Worm (Caenorhabditis elegans) whole organism, late embryonic: ENCODE data around the gene tag-243.
A peak's percentile ranks its signal among the peaks of the same experiment; 100 is the strongest.

Source experiments
- C38D4.7 ChIP-seq: fragments of 200-800 bp; sonication (Bioruptor generic); optimal IDR thresholded peaks from 2 replicates; lab custom pipeline; 2018; ENCODE audit warnings: mild to moderate bottlenecking, missing genetic modification characterization, moderate library complexity, missing compliant biosample characterization
- F13H6.1 ChIP-seq: sonication (generic microtip); optimal IDR thresholded peaks from 2 replicates; lab custom pipeline; 2016; ENCODE audit warnings: missing genetic modification characterization, missing compliant biosample characterization
- K02D7.2 ChIP-seq: sonication (generic microtip); optimal IDR thresholded peaks from 2 replicates; lab custom pipeline; 2017; ENCODE audit warnings: mild to moderate bottlenecking, missing genetic modification characterization, missing compliant biosample characterization
- Y22D7AL.16 ChIP-seq: sonication (generic microtip); optimal IDR thresholded peaks from 2 replicates; lab custom pipeline; 2016; ENCODE audit warnings: missing genetic modification characterization, missing compliant biosample characterization
- ahr-1 ChIP-seq: sonication (generic microtip); optimal IDR thresholded peaks from 2 replicates; lab custom pipeline; 2016; ENCODE audit warnings: missing genetic modification characterization, missing compliant biosample characterization
- ama-1 ChIP-seq: fragments of 150-350 bp; optimal IDR thresholded peaks from 2 replicates; lab custom pipeline; 2014
- ceh-14 ChIP-seq: sonication (generic microtip); optimal IDR thresholded peaks from 2 replicates; lab custom pipeline; 2016; ENCODE audit warnings: missing genotype, missing genetic modification characterization, missing compliant biosample characterization
- ceh-18 ChIP-seq: sonication (generic microtip); optimal IDR thresholded peaks from 2 replicates; lab custom pipeline; 2016; ENCODE audit warnings: missing genetic modification characterization, missing compliant biosample characterization
- ceh-2 ChIP-seq: sonication (generic microtip); optimal IDR thresholded peaks from 2 replicates; lab custom pipeline; 2016; ENCODE audit warnings: missing genotype, missing genetic modification characterization, missing compliant biosample characterization
- ceh-22 ChIP-seq: sonication (generic microtip); optimal IDR thresholded peaks from 2 replicates; lab custom pipeline; 2017; ENCODE audit warnings: missing biosample characterization, missing genetic modification characterization
- ceh-24 ChIP-seq: sonication (generic microtip); optimal IDR thresholded peaks from 2 replicates; lab custom pipeline; 2016; ENCODE audit warnings: mild to moderate bottlenecking, missing genetic modification characterization, missing compliant biosample characterization
- ceh-34 ChIP-seq: sonication (generic microtip); optimal IDR thresholded peaks from 2 replicates; lab custom pipeline; 2016; ENCODE audit warnings: mild to moderate bottlenecking, missing genetic modification characterization, missing compliant biosample characterization
- ceh-48 ChIP-seq: sonication (generic microtip); optimal IDR thresholded peaks from 2 replicates; lab custom pipeline; 2016; ENCODE audit warnings: missing genetic modification characterization, inconsistent platforms, missing compliant biosample characterization
- ceh-9 ChIP-seq: sonication (generic microtip); optimal IDR thresholded peaks from 2 replicates; lab custom pipeline; 2016; ENCODE audit warnings: mild to moderate bottlenecking, missing genetic modification characterization, inconsistent platforms, missing compliant biosample characterization
- dve-1 ChIP-seq: sonication (generic microtip); optimal IDR thresholded peaks from 2 replicates; lab custom pipeline; 2017; ENCODE audit warnings: antibody characterized with exemption, mild to moderate bottlenecking, missing genetic modification characterization, missing compliant biosample characterization
- elt-2 ChIP-seq: sonication (generic microtip); optimal IDR thresholded peaks from 2 replicates; lab custom pipeline; 2016; ENCODE audit warnings: missing genetic modification reagents, missing genetic modification characterization, missing compliant biosample characterization
- elt-4 ChIP-seq: sonication (generic microtip); optimal IDR thresholded peaks from 2 replicates; lab custom pipeline; 2016; ENCODE audit warnings: missing genetic modification characterization, missing compliant biosample characterization
- ets-4 ChIP-seq: sonication (generic microtip); optimal IDR thresholded peaks from 2 replicates; lab custom pipeline; 2016; ENCODE audit warnings: missing genetic modification characterization, missing compliant biosample characterization
- eyg-1 ChIP-seq: sonication (generic microtip); optimal IDR thresholded peaks from 2 replicates; lab custom pipeline; 2016; ENCODE audit warnings: missing genotype, missing genetic modification characterization, missing compliant biosample characterization
- fkh-10 ChIP-seq: fragments of 150-350 bp; optimal IDR thresholded peaks from 2 replicates; lab custom pipeline; 2014; ENCODE audit warnings: missing biosample characterization, missing genetic modification reagents, missing genetic modification characterization
- fkh-6 ChIP-seq: sonication (generic microtip); optimal IDR thresholded peaks from 2 replicates; lab custom pipeline; 2016; ENCODE audit warnings: missing genetic modification characterization, missing compliant biosample characterization
- gmeb-2 ChIP-seq: sonication (generic microtip); optimal IDR thresholded peaks from 2 replicates; lab custom pipeline; 2016; ENCODE audit warnings: missing genetic modification characterization, inconsistent platforms, missing compliant biosample characterization
- hlh-13 ChIP-seq: fragments of 200-800 bp; sonication (Bioruptor generic); optimal IDR thresholded peaks from 2 replicates; lab custom pipeline; 2018; ENCODE audit warnings: mild to moderate bottlenecking, missing genetic modification characterization, missing compliant biosample characterization
- hlh-30 ChIP-seq: sonication (generic microtip); optimal IDR thresholded peaks from 2 replicates; lab custom pipeline; 2017; ENCODE audit warnings: antibody characterized with exemption, missing genetic modification characterization, missing compliant biosample characterization; ENCODE audit not compliant: insufficient read depth
- hlh-6 ChIP-seq: sonication (generic microtip); optimal IDR thresholded peaks from 2 replicates; lab custom pipeline; 2016; ENCODE audit warnings: missing genotype, missing genetic modification characterization, missing compliant biosample characterization
- hlh-8 ChIP-seq: sonication (generic microtip); optimal IDR thresholded peaks from 2 replicates; lab custom pipeline; 2016; ENCODE audit warnings: missing genotype, missing genetic modification characterization, missing compliant biosample characterization
- madf-2 ChIP-seq: sonication (generic microtip); optimal IDR thresholded peaks from 2 replicates; lab custom pipeline; 2017; ENCODE audit warnings: missing genetic modification characterization, missing compliant biosample characterization
- mec-3 ChIP-seq: sonication (generic microtip); optimal IDR thresholded peaks from 2 replicates; lab custom pipeline; 2016; ENCODE audit warnings: borderline replicate concordance, missing genetic modification characterization, missing compliant biosample characterization
- nfya-1 ChIP-seq: sonication (generic microtip); optimal IDR thresholded peaks from 2 replicates; lab custom pipeline; 2017; ENCODE audit warnings: missing genetic modification characterization, mild to moderate bottlenecking, missing compliant biosample characterization, antibody characterized with exemption, moderate library complexity
- nhr-11 ChIP-seq: fragments of 150-350 bp; optimal IDR thresholded peaks from 2 replicates; lab custom pipeline; 2014; ENCODE audit warnings: missing biosample characterization, missing genetic modification characterization
- npax-4 ChIP-seq: sonication (generic microtip); optimal IDR thresholded peaks from 2 replicates; lab custom pipeline; 2016; ENCODE audit warnings: missing genetic modification characterization, missing compliant biosample characterization
- pag-3 ChIP-seq: sonication (generic microtip); optimal IDR thresholded peaks from 2 replicates; lab custom pipeline; 2016; ENCODE audit warnings: missing compliant biosample characterization, missing genetic modification characterization, borderline replicate concordance
- pha-2 ChIP-seq: sonication (generic microtip); optimal IDR thresholded peaks from 2 replicates; lab custom pipeline; 2017; ENCODE audit warnings: mild to moderate bottlenecking, missing genetic modification characterization, missing compliant biosample characterization
- pha-4 ChIP-seq: fragments of 150-350 bp; optimal IDR thresholded peaks from 2 replicates; lab custom pipeline; 2018; ENCODE audit warnings: missing biosample characterization, missing genetic modification reagents, missing genetic modification characterization
- ref-2 ChIP-seq: sonication (generic microtip); optimal IDR thresholded peaks from 2 replicates; lab custom pipeline; 2016; ENCODE audit warnings: missing genetic modification characterization, missing compliant biosample characterization
- rnt-1 ChIP-seq: sonication (generic microtip); optimal IDR thresholded peaks from 2 replicates; lab custom pipeline; 2016; ENCODE audit warnings: missing genetic modification characterization, missing compliant biosample characterization
- sdc-2 ChIP-seq: sonication (generic microtip); optimal IDR thresholded peaks from 2 replicates; lab custom pipeline; 2016; ENCODE audit warnings: missing genotype, missing genetic modification characterization, missing compliant biosample characterization
- sox-2 ChIP-seq: fragments of 200-800 bp; sonication (Bioruptor generic); IDR thresholded peaks from 2 replicates; pipeline ENCODE4 v1.3.6; 2022; ENCODE audit warnings: missing genetic modification reagents, missing genetic modification characterization, missing compliant biosample characterization
- sox-4 ChIP-seq: sonication (generic microtip); optimal IDR thresholded peaks from 2 replicates; lab custom pipeline; 2017; ENCODE audit warnings: mild to moderate bottlenecking, missing genetic modification characterization, inconsistent platforms, missing compliant biosample characterization
- syd-9 ChIP-seq: sonication (generic microtip); optimal IDR thresholded peaks from 2 replicates; lab custom pipeline; 2016; ENCODE audit warnings: mild to moderate bottlenecking, missing genetic modification characterization, moderate library complexity, missing compliant biosample characterization
- tbx-2 ChIP-seq: sonication (generic microtip); optimal IDR thresholded peaks from 2 replicates; lab custom pipeline; 2016; ENCODE audit warnings: missing genetic modification characterization, missing compliant biosample characterization
- tbx-7 ChIP-seq: sonication (generic microtip); optimal IDR thresholded peaks from 2 replicates; lab custom pipeline; 2016; ENCODE audit warnings: missing genotype, missing genetic modification characterization, missing compliant biosample characterization
- unc-3 ChIP-seq, 2 experiments: fragments of 200-800 bp in 1 of 2; sonication (Bioruptor generic) in 1 of 2; sonication (generic microtip) in 1 of 2; conservative IDR thresholded peaks in 1 of 2; optimal IDR thresholded peaks in 1 of 2; 2 replicates each; pipeline versions ENCODE4 v1.3.6 to Lab custom; 2016 to 2022; ENCODE audit warnings: missing compliant biosample characterization in 2 of 2, missing genetic modification characterization in 2 of 2, missing genetic modification reagents in 1 of 2
- unc-42 ChIP-seq: sonication (generic microtip); optimal IDR thresholded peaks from 2 replicates; lab custom pipeline; 2016; ENCODE audit warnings: missing genotype, missing genetic modification characterization, missing compliant biosample characterization
- unc-55 ChIP-seq: sonication (generic microtip); optimal IDR thresholded peaks from 2 replicates; lab custom pipeline; 2017; ENCODE audit warnings: missing biosample characterization, missing genetic modification reagents, missing genetic modification characterization
- unc-86 ChIP-seq: sonication (generic microtip); optimal IDR thresholded peaks from 2 replicates; lab custom pipeline; 2016; ENCODE audit warnings: missing genetic modification characterization, missing compliant biosample characterization
- zip-5 ChIP-seq: sonication (generic microtip); optimal IDR thresholded peaks from 2 replicates; lab custom pipeline; 2016; ENCODE audit warnings: missing genetic modification characterization, missing compliant biosample characterization

The tag-243 gene

DNA sequence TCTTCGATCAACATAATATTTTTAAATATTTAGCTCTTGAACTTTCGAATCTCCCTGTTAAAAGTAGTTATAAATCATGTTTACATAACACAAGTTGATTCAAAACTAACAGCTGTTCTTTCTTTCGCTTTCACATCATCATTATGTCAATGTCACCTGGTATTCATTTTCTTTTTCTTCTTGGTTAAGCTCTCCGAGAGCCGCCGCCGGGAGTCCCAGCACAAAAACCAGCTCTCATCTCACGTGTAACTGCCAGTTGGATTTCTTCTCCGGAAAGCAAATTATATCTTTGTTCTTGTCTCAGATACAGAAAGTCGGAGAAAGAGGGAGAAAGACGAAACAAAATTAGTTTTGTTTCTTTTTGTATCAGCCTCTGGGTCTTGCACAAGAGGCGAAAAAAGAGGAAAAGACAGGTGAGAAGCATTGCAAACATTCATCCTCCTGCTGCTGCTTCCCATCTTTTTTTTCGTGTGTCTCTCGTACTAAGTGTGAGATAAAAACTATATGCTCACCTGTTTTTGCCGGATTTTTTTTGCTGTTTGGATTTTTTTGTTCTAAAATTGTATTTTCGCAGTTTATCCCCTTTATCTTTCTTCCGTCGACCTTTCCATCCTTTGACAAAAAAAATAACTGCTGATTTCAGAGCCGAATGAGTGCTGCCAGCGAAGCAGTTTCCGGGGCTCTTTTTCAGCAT lies 43.2 kb upstream of the tag-243 start, which contains the start of gene F17C8.3:
Gene F17C8.3 (plus strand): TSS at position 644 of the 694 bp plus-strand sequence.
- TF ChIP-seq tbx-7 (tag; lab: Kevin White, UChicago) (no peak), C38D4.7 (no peak), ceh-18 (peak; percentile 69), npax-4 (tag; lab: Kevin White, UChicago) (no peak), ceh-2 (tag; lab: Kevin White, UChicago) (no peak), K02D7.2 (no peak), ref-2 (tag; lab: Kevin White, UChicago) (no peak)
- TF ChIP-seq, all 69 proteins: peak for 1

DNA sequence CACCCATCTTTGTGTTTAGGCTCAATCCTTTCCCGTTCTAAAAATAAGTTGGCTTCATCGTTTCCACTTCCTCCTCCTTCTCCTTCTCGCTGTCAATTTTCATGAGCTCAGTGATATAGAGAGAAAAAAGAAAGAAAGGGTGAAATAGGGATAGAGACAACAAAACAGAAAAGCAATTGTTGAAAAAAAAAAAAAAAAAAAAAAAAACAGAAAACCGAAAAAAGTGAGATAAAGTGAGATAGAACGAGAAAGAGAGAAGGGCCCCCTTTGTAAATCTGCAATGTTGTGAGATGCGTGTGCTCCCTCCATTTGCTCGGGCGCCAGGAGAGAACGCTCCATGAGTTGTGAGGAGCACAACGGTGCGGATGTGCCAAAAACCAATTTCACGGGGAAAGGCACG lies 35.7 kb upstream of the tag-243 start:
- TF ChIP-seq ceh-18 (peak; percentile 14), unc-42 (peak; percentile 17), ceh-22 (tag; lab: Kevin White, UChicago) (no peak)

DNA sequence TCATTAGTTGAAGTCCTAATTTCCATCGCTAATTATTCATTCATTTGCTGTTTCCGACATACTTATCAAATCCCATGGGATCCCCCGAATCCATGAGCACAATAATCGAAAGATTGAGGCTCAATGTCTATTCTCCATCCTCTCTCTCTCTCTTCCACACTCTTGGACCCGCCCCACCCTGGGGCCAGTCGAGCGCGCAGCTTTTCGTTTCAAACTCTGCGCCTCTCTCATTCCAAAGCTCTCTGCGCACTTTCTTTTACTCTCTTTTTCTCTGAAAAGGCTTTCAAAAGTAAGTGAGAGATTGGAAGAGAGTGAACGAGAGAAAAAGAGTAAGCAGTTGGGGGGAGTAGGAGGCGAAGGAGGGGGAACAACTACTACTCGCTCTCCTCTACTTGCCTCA lies 33.5 kb upstream of the tag-243 start, which contains the start of gene acy-1:
Gene acy-1 (plus strand): TSS at position 346 of the 400 bp plus-strand sequence.
- no peak for TF ChIP-seq C38D4.7
- TF ChIP-seq unc-55 (GFP tag; lab: Kevin White, UChicago), result peak; percentile 90
- TF ChIP-seq sox-4 (tag; lab: Kevin White, UChicago), result peak; percentile 25
- no peak for TF ChIP-seq zip-5 (tag; lab: Kevin White, UChicago)
- no peak for TF ChIP-seq sox-2 (GFP tag; lab: Robert Waterston, UW)
- peak; percentile 38 for TF ChIP-seq hlh-30 (tag; lab: Kevin White, UChicago)
- TF ChIP-seq ahr-1 (tag; lab: Kevin White, UChicago), result no peak
- TF ChIP-seq pag-3, result no peak
- no peak for TF ChIP-seq fkh-6 (tag; lab: Kevin White, UChicago)
- TF ChIP-seq fkh-10, result no peak
- TF ChIP-seq hlh-8 (tag; lab: Kevin White, UChicago), result peak; percentile 18
- TF ChIP-seq unc-3 (GFP tag; conservative IDR thresholded peaks at IDR 0.05; lab: Robert Waterston, UW), result peak; percentile 57; the same call in 1 of the 2 replicates
- peak; percentile 91 for TF ChIP-seq unc-3 (tag; optimal IDR thresholded peaks at IDR 0.05; lab: Kevin White, UChicago)
- peak; percentile 79 for TF ChIP-seq tbx-2 (tag; lab: Kevin White, UChicago)
- no peak for TF ChIP-seq ceh-9 (tag; lab: Kevin White, UChicago)
- peak; percentile 0 for TF ChIP-seq eyg-1 (tag; lab: Kevin White, UChicago)
- peak; percentile 50 for TF ChIP-seq ets-4
- peak; percentile 77 for TF ChIP-seq ceh-14 (tag; lab: Kevin White, UChicago)
- peak; percentile 38 for TF ChIP-seq ceh-2 (tag; lab: Kevin White, UChicago)
- no peak for TF ChIP-seq ceh-24 (tag; lab: Kevin White, UChicago)
- peak; percentile 67 for TF ChIP-seq rnt-1 (tag; lab: Kevin White, UChicago)
- peak; percentile 61 for TF ChIP-seq dve-1 (tag; lab: Kevin White, UChicago)
- TF ChIP-seq F13H6.1 (tag; lab: Kevin White, UChicago), result no peak
- TF ChIP-seq unc-86 (tag; lab: Kevin White, UChicago), result no peak
- TF ChIP-seq madf-2 (tag; lab: Kevin White, UChicago), result no peak
- no peak for TF ChIP-seq hlh-13 (GFP tag; lab: Kevin White, UChicago)
- no peak for TF ChIP-seq ama-1 (lab: Kevin White, UChicago)
- TF ChIP-seq nhr-11, result no peak
- TF ChIP-seq ceh-48 (tag; lab: Kevin White, UChicago), result no peak
- TF ChIP-seq Y22D7AL.16, result no peak
- no peak for TF ChIP-seq elt-2 (tag; lab: Kevin White, UChicago)
- TF ChIP-seq elt-4 (tag; lab: Kevin White, UChicago), result no peak
- TF ChIP-seq ceh-34 (tag; lab: Kevin White, UChicago), result peak; percentile 79
- peak; percentile 40 for TF ChIP-seq sdc-2
- no peak for TF ChIP-seq hlh-6 (tag; lab: Kevin White, UChicago)
- TF ChIP-seq K02D7.2, result no peak
- peak; percentile 1 for TF ChIP-seq syd-9 (tag; lab: Kevin White, UChicago)
- no peak for TF ChIP-seq mec-3 (tag; lab: Kevin White, UChicago)
- TF ChIP-seq ceh-18, result peak; percentile 89
- no peak for TF ChIP-seq pha-2 (tag; lab: Kevin White, UChicago)
- no peak for TF ChIP-seq gmeb-2
- no peak for TF ChIP-seq ref-2 (tag; lab: Kevin White, UChicago)
- peak; percentile 80 for TF ChIP-seq unc-42
- peak; percentile 90 for TF ChIP-seq nfya-1 (tag; lab: Kevin White, UChicago)
- no peak for TF ChIP-seq pha-4
